Fruit fly (Drosophila melanogaster) whole organism, embryonic: ENCODE measurements around the gene Ten-m.

Experiments
- Abd-B ChIP-seq: fragments of 200-800 bp; sonication (Bioruptor generic); optimal IDR thresholded peaks from 2 replicates; lab custom pipeline; 2018; ENCODE audit warnings: missing biosample characterization, mild to moderate bottlenecking, missing genetic modification characterization, moderate library complexity
- Antp ChIP-seq: fragments of 200-800 bp; sonication (Bioruptor generic); optimal IDR thresholded peaks from 3 replicates; lab custom pipeline; 2016; ENCODE audit warnings: missing biosample characterization, missing genetic modification characterization
- B-H1 ChIP-seq: fragments of 200-800 bp; sonication (Bioruptor generic); IDR thresholded peaks from 3 replicates; pipeline ENCODE4 v1.3.6; 2022; ENCODE audit warnings: missing biosample characterization, missing genetic modification characterization
- CG10979 ChIP-seq: fragments of 200-800 bp; sonication (Bioruptor generic); optimal IDR thresholded peaks from 2 replicates; lab custom pipeline; 2018; ENCODE audit warnings: missing biosample characterization, mild to moderate bottlenecking, missing genetic modification characterization, moderate library complexity
- CG11247 ChIP-seq: fragments of 200-800 bp; sonication (Bioruptor generic); IDR thresholded peaks from 2 replicates; pipeline ENCODE4 v1.3.6; 2022; ENCODE audit warnings: missing biosample characterization, missing genetic modification characterization
- CG11560 ChIP-seq: fragments of 200-800 bp; sonication (Bioruptor generic); IDR thresholded peaks from 3 replicates; pipeline ENCODE4 v1.3.6; 2022; ENCODE audit warnings: missing biosample characterization, missing genetic modification characterization
- CG11695 ChIP-seq: fragments of 200-800 bp; sonication (Bioruptor generic); IDR thresholded peaks from 3 replicates; pipeline ENCODE4 v1.3.6; 2022; ENCODE audit warnings: missing biosample characterization, missing genetic modification characterization
- CG14014 ChIP-seq: fragments of 200-800 bp; sonication (Bioruptor generic); IDR thresholded peaks from 2 replicates; pipeline ENCODE4 v1.3.6; 2022; ENCODE audit warnings: missing biosample characterization, missing genetic modification characterization
- CG15696 ChIP-seq: fragments of 200-800 bp; sonication (Bioruptor generic); optimal IDR thresholded peaks from 2 replicates; lab custom pipeline; 2019; ENCODE audit warnings: missing biosample characterization, mild to moderate bottlenecking, missing genetic modification characterization, moderate library complexity
- CG18619 ChIP-seq: fragments of 200-800 bp; sonication (Bioruptor generic); optimal IDR thresholded peaks from 3 replicates; lab custom pipeline; 2017; ENCODE audit warnings: missing biosample characterization, mild to moderate bottlenecking, missing genetic modification characterization
- CG2116 ChIP-seq: fragments of 200-800 bp; sonication (Bioruptor generic); optimal IDR thresholded peaks from 3 replicates; lab custom pipeline; 2018; ENCODE audit warnings: missing biosample characterization, mild to moderate bottlenecking, missing genetic modification characterization
- CG2889 ChIP-seq: fragments of 200-800 bp; sonication (Bioruptor generic); IDR thresholded peaks from 3 replicates; pipeline ENCODE4 v1.3.6; 2022; ENCODE audit warnings: missing biosample characterization, missing genetic modification characterization
- CG30431 ChIP-seq: fragments of 200-800 bp; sonication (Bioruptor generic); optimal IDR thresholded peaks from 2 replicates; lab custom pipeline; 2017; ENCODE audit warnings: missing biosample characterization, missing genetic modification characterization
- CG3065 ChIP-seq: fragments of 200-800 bp; sonication (Bioruptor generic); optimal IDR thresholded peaks from 2 replicates; lab custom pipeline; 2016; ENCODE audit warnings: missing biosample characterization, missing genetic modification characterization
- CG31224 ChIP-seq: fragments of 200-800 bp; sonication (Bioruptor generic); IDR thresholded peaks from 2 replicates; pipeline ENCODE4 v1.3.6; 2022; ENCODE audit warnings: missing biosample characterization, missing genetic modification characterization
- CG32767 ChIP-seq: fragments of 200-800 bp; sonication (Bioruptor generic); IDR thresholded peaks from 2 replicates; pipeline ENCODE4 v1.3.6; 2022; ENCODE audit warnings: missing biosample characterization, missing genetic modification characterization
- CG4328 ChIP-seq: fragments of 200-800 bp; sonication (Bioruptor generic); optimal IDR thresholded peaks from 3 replicates; lab custom pipeline; 2017; ENCODE audit warnings: missing biosample characterization, missing genetic modification reagents, missing genetic modification characterization
- CG4424 ChIP-seq: fragments of 200-800 bp; sonication (Bioruptor generic); optimal IDR thresholded peaks from 3 replicates; lab custom pipeline; 2016; ENCODE audit warnings: missing biosample characterization, missing genetic modification characterization
- CG4820 ChIP-seq: fragments of 200-800 bp; sonication (Bioruptor generic); optimal IDR thresholded peaks from 3 replicates; lab custom pipeline; 2016; ENCODE audit warnings: missing biosample characterization, missing genetic modification characterization
- CG7357 ChIP-seq: fragments of 200-800 bp; sonication (Bioruptor generic); IDR thresholded peaks from 3 replicates; pipeline ENCODE4 v1.3.6; 2022; ENCODE audit warnings: missing biosample characterization, missing genetic modification characterization
- CG8478 ChIP-seq: fragments of >200 bp; optimal IDR thresholded peaks from 2 replicates; lab custom pipeline; 2018
- CG9797 ChIP-seq: fragments of 200-800 bp; sonication (Bioruptor generic); optimal IDR thresholded peaks from 3 replicates; lab custom pipeline; 2018; ENCODE audit warnings: missing biosample characterization, mild to moderate bottlenecking, missing genetic modification characterization
- Chrac-16 ChIP-seq: fragments of 200-800 bp; sonication (Bioruptor generic); optimal IDR thresholded peaks from 3 replicates; lab custom pipeline; 2016; ENCODE audit warnings: missing biosample characterization, missing genetic modification characterization
- Dek ChIP-seq: fragments of 200-800 bp; sonication (Bioruptor generic); optimal IDR thresholded peaks from 3 replicates; lab custom pipeline; 2019; ENCODE audit warnings: missing biosample characterization, mild to moderate bottlenecking, missing genetic modification characterization, moderate library complexity
- Dip2 ChIP-seq: fragments of 200-800 bp; sonication (Bioruptor generic); IDR thresholded peaks from 2 replicates; pipeline ENCODE4 v1.3.6; 2022; ENCODE audit warnings: missing biosample characterization, missing genetic modification characterization
- Dip3 ChIP-seq: fragments of 200-800 bp; sonication (Bioruptor generic); optimal IDR thresholded peaks from 3 replicates; lab custom pipeline; 2016; ENCODE audit warnings: missing biosample characterization, missing genetic modification characterization
- Doc2 ChIP-seq: fragments of 200-800 bp; sonication (Bioruptor generic); IDR thresholded peaks from 2 replicates; pipeline ENCODE4 v1.3.6; 2022; ENCODE audit warnings: missing biosample characterization, missing genetic modification characterization
- E2f1 ChIP-seq: fragments of 200-800 bp; sonication (Bioruptor generic); IDR thresholded peaks from 2 replicates; pipeline ENCODE4 v1.3.6; 2022; ENCODE audit warnings: missing biosample characterization, missing genetic modification characterization
- Ets97D ChIP-seq: fragments of 200-800 bp; sonication (Bioruptor generic); optimal IDR thresholded peaks from 3 replicates; lab custom pipeline; 2016; ENCODE audit warnings: missing biosample characterization, missing genetic modification characterization
- H15 ChIP-seq: fragments of 200-800 bp; sonication (Bioruptor generic); IDR thresholded peaks from 3 replicates; pipeline ENCODE4 v1.3.6; 2022; ENCODE audit warnings: missing biosample characterization, missing genetic modification characterization
- Hmx ChIP-seq: fragments of 200-800 bp; sonication (Bioruptor generic); optimal IDR thresholded peaks from 2 replicates; lab custom pipeline; 2016; ENCODE audit warnings: missing biosample characterization, missing genetic modification characterization
- MBD-R2 ChIP-seq: fragments of 200-800 bp; sonication (Bioruptor generic); IDR thresholded peaks from 2 replicates; pipeline ENCODE4 v1.3.6; 2022; ENCODE audit warnings: missing biosample characterization, missing genetic modification characterization
- Max ChIP-seq: fragments of 200-800 bp; sonication (Bioruptor generic); optimal IDR thresholded peaks from 2 replicates; lab custom pipeline; 2016; ENCODE audit warnings: missing biosample characterization, mild to moderate bottlenecking, missing genetic modification characterization
- Side ChIP-seq: fragments of 200-800 bp; sonication (Bioruptor generic); optimal IDR thresholded peaks from 2 replicates; lab custom pipeline; 2016; ENCODE audit warnings: missing biosample characterization, missing genetic modification characterization
- Sox102F ChIP-seq: fragments of 200-800 bp; sonication (Bioruptor generic); optimal IDR thresholded peaks from 2 replicates; lab custom pipeline; 2018; ENCODE audit warnings: missing biosample characterization, mild to moderate bottlenecking, missing genetic modification characterization, moderate library complexity
- Tbp ChIP-seq: fragments of >200 bp; optimal IDR thresholded peaks from 2 replicates; lab custom pipeline; 2018; ENCODE audit warnings: missing biosample characterization, missing genetic modification characterization
- Usf ChIP-seq: fragments of 200-800 bp; sonication (Bioruptor generic); optimal IDR thresholded peaks from 2 replicates; lab custom pipeline; 2017; ENCODE audit warnings: missing genotype, missing biosample characterization, missing genetic modification characterization
- ac ChIP-seq: fragments of 200-800 bp; sonication (Bioruptor generic); optimal IDR thresholded peaks from 3 replicates; lab custom pipeline; 2017; ENCODE audit warnings: missing biosample characterization, mild to moderate bottlenecking, missing genetic modification characterization
- ase ChIP-seq: fragments of 200-800 bp; sonication (Bioruptor generic); IDR thresholded peaks from 3 replicates; pipeline ENCODE4 v1.3.6; 2022; ENCODE audit warnings: missing biosample characterization, missing genetic modification characterization
- az2 ChIP-seq: fragments of 200-800 bp; sonication (Bioruptor generic); optimal IDR thresholded peaks from 3 replicates; lab custom pipeline; 2016; ENCODE audit warnings: missing biosample characterization, missing genetic modification characterization
- croc ChIP-seq: fragments of 200-800 bp; sonication (Bioruptor generic); conservative IDR thresholded peaks from 3 replicates; pipeline ENCODE4 v1.3.6; 2022; ENCODE audit warnings: missing biosample characterization, missing genetic modification characterization
- dimm ChIP-seq: fragments of 200-800 bp; sonication (Bioruptor generic); IDR thresholded peaks from 2 replicates; pipeline ENCODE4 v1.3.6; 2022; ENCODE audit warnings: missing biosample characterization, missing genetic modification characterization
- hkb ChIP-seq, 2 experiments: fragments of 200-800 bp in 1 of 2; fragments of >200 bp in 1 of 2; sonication (Bioruptor generic) in 1 of 2; IDR thresholded peaks in 1 of 2; optimal IDR thresholded peaks in 1 of 2; 2 replicates each; pipeline versions ENCODE4 v1.3.6 to Lab custom; 2017 to 2022; ENCODE audit warnings: missing biosample characterization in 1 of 2, missing genetic modification characterization in 1 of 2
- jigr1 ChIP-seq: fragments of 200-800 bp; sonication (Bioruptor generic); IDR thresholded peaks from 3 replicates; pipeline ENCODE4 v1.3.6; 2022; ENCODE audit warnings: missing biosample characterization, missing genetic modification characterization
- phol ChIP-seq: fragments of 200-800 bp; sonication (Bioruptor generic); optimal IDR thresholded peaks from 3 replicates; lab custom pipeline; 2018; ENCODE audit warnings: missing biosample characterization, mild to moderate bottlenecking, missing genetic modification characterization, moderate library complexity
- run ChIP-seq: fragments of 200-800 bp; sonication (Bioruptor generic); optimal IDR thresholded peaks from 3 replicates; lab custom pipeline; 2018; ENCODE audit warnings: missing biosample characterization, mild to moderate bottlenecking, missing genetic modification characterization
- sens-2 ChIP-seq: fragments of 200-800 bp; sonication (Bioruptor generic); IDR thresholded peaks from 2 replicates; pipeline ENCODE4 v1.3.6; 2022; ENCODE audit warnings: missing biosample characterization, missing genetic modification characterization
- stc ChIP-seq: fragments of 200-800 bp; sonication (Bioruptor generic); IDR thresholded peaks from 2 replicates; pipeline ENCODE4 v1.3.6; 2022; ENCODE audit warnings: missing biosample characterization, missing genetic modification characterization
- trh ChIP-seq: fragments of 200-800 bp; sonication (Bioruptor generic); optimal IDR thresholded peaks from 2 replicates; lab custom pipeline; 2016; ENCODE audit warnings: missing biosample characterization, missing genetic modification characterization
- wor ChIP-seq: fragments of 200-800 bp; sonication (Bioruptor generic); IDR thresholded peaks from 2 replicates; pipeline ENCODE4 v1.3.6; 2022; ENCODE audit warnings: missing biosample characterization, missing genetic modification characterization
- zfh1 ChIP-seq: fragments of 200-800 bp; sonication (Bioruptor generic); IDR thresholded peaks from 3 replicates; pipeline ENCODE4 v1.3.6; 2022; ENCODE audit warnings: missing biosample characterization, missing genetic modification characterization

Ten-m gene

dm6 chr3L:22277186-22277585 is 130.5 kb downstream of the Ten-m start:
- TF ChIP-seq Doc2, result no peak
- no peak for TF ChIP-seq run (tag; lab: Kevin White, UChicago)
- 0 out of 3 replicates have a peak, but pooled peaks have one; percentile 12 for TF ChIP-seq B-H1 (GFP tag; lab: Robert Waterston, UW)
- TF ChIP-seq CG30431 (GFP tag; lab: Kevin White, UChicago), result peak; percentile 27
- peak; percentile 23; the same call in 1 of the 2 replicates for TF ChIP-seq dimm
- no peak for TF ChIP-seq Side (GFP tag; lab: Kevin White, UChicago)
- peak; percentile 9 for TF ChIP-seq Ets97D (GFP tag; lab: Kevin White, UChicago)
- TF ChIP-seq CG4820 (GFP tag; lab: Kevin White, UChicago), result peak; percentile 37
- peak; percentile 51 for TF ChIP-seq Antp (GFP tag; lab: Kevin White, UChicago)
- TF ChIP-seq CG14014, result peak; percentile 40; the same call in 1 of the 2 replicates
- TF ChIP-seq phol (tag; lab: Kevin White, UChicago), result no peak
- no peak for TF ChIP-seq CG15696 (tag; lab: Kevin White, UChicago)
- peak; percentile 13 for TF ChIP-seq Max
- TF ChIP-seq az2 (GFP tag; lab: Kevin White, UChicago), result peak; percentile 23
- peak; percentile 24; the same call in 1 of the 3 replicates for TF ChIP-seq CG11560 (tag; lab: Robert Waterston, UW)
- TF ChIP-seq Dek (tag; lab: Kevin White, UChicago), result no peak
- TF ChIP-seq Chrac-16 (GFP tag; lab: Kevin White, UChicago), result peak; percentile 29
- TF ChIP-seq CG4328 (GFP tag; lab: Kevin White, UChicago), result no peak
- peak; percentile 20 for TF ChIP-seq Usf (GFP tag; lab: Kevin White, UChicago)
- TF ChIP-seq ase, result 0 out of 3 replicates have a peak, but pooled peaks have one; percentile 15
- TF ChIP-seq MBD-R2 (GFP tag; lab: Robert Waterston, UW), result no peak
- no peak for TF ChIP-seq CG2116 (GFP tag; lab: Kevin White, UChicago)
- 0 out of 3 replicates have a peak, but pooled peaks have one; percentile 38 for TF ChIP-seq CG2889 (GFP tag; lab: Robert Waterston, UW)
- no peak for TF ChIP-seq CG3065 (GFP tag; lab: Kevin White, UChicago)
- TF ChIP-seq ac (GFP tag; lab: Kevin White, UChicago), result no peak
- no peak for TF ChIP-seq Sox102F (GFP tag; lab: Kevin White, UChicago)
- TF ChIP-seq zfh1 (GFP tag; lab: Robert Waterston, UW), result peak; percentile 57; the same call in 2 of the 3 replicates
- peak; percentile 32 for TF ChIP-seq CG18619 (GFP tag; lab: Kevin White, UChicago)
- peak; percentile 48 for TF ChIP-seq Dip3
- peak; percentile 45; the same call in 1 of the 3 replicates for TF ChIP-seq croc (GFP tag; lab: Robert Waterston, UW)
- TF ChIP-seq Tbp (GFP tag; lab: Kevin White, UChicago), result no peak
- no peak for TF ChIP-seq CG9797 (GFP tag; lab: Kevin White, UChicago)
- TF ChIP-seq sens-2, result peak; percentile 26; the same call in 1 of the 2 replicates
- TF ChIP-seq CG8478 (lab: Kevin White, UChicago), result no peak
- TF ChIP-seq Hmx (GFP tag; lab: Kevin White, UChicago), result no peak
- TF ChIP-seq stc (GFP tag; lab: Robert Waterston, UW), result no peak; the same call in 1 of the 2 replicates
- 0 out of 3 replicates have a peak, but pooled peaks have one; percentile 27 for TF ChIP-seq jigr1 (GFP tag; lab: Robert Waterston, UW)
- TF ChIP-seq E2f1 (GFP tag; lab: Robert Waterston, UW), result peak; percentile 34; the same call in 1 of the 2 replicates
- TF ChIP-seq H15 (GFP tag; lab: Robert Waterston, UW), result 0 out of 3 replicates have a peak, but pooled peaks have one; percentile 11
- TF ChIP-seq CG11247 (GFP tag; lab: Robert Waterston, UW), result no peak
- TF ChIP-seq CG10979 (tag; lab: Kevin White, UChicago), result peak; percentile 54
- TF ChIP-seq wor (GFP tag; lab: Robert Waterston, UW), result peak; percentile 40; the same call in 1 of the 2 replicates
- peak; percentile 67; the same call in 2 of the 3 replicates for TF ChIP-seq CG11695 (GFP tag; lab: Robert Waterston, UW)
- TF ChIP-seq CG32767 (GFP tag; lab: Robert Waterston, UW), result peak; percentile 34; the same call in 1 of the 2 replicates
- no peak for TF ChIP-seq Abd-B (GFP tag; lab: Kevin White, UChicago)
- peak; percentile 21 for TF ChIP-seq CG4424 (GFP tag; lab: Kevin White, UChicago)
- TF ChIP-seq CG7357 (GFP tag; lab: Robert Waterston, UW), result peak; percentile 49; the same call in 2 of the 3 replicates
- TF ChIP-seq hkb (optimal IDR thresholded peaks at IDR 0.05; lab: Kevin White, UChicago), result no peak
- 0 out of 2 replicates have a peak, but pooled peaks have one; percentile 33 for TF ChIP-seq hkb (GFP tag; IDR thresholded peaks at IDR 0.05; lab: Robert Waterston, UW)
- peak; percentile 51; the same call in 1 of the 2 replicates for TF ChIP-seq CG31224 (GFP tag; lab: Robert Waterston, UW)
- no peak for TF ChIP-seq Dip2 (GFP tag; lab: Robert Waterston, UW)
- TF ChIP-seq trh (GFP tag; lab: Kevin White, UChicago), result peak; percentile 6
